Fruit fly (Drosophila melanogaster): ENCODE results near the gene CG14711.

CG14711 gene

dm6 chr3R:11617363-11617762 is 5.8 kb upstream of the CG14711 start (continued):
- peak; percentile 33 for TF ChIP-seq Spps (tag; optimal IDR thresholded peaks at IDR 0.05)
- no peak for TF ChIP-seq disco-r (GFP tag; optimal IDR thresholded peaks at IDR 0.05)
- no peak for TF ChIP-seq Nf-YC (tag; optimal IDR thresholded peaks at IDR 0.05)
- no peak for TF ChIP-seq CG9609 (GFP tag; optimal IDR thresholded peaks at IDR 0.05)
- TF ChIP-seq HmgZ (tag; optimal IDR thresholded peaks at IDR 0.05): no peak
- TF ChIP-seq pzg (GFP tag; optimal IDR thresholded peaks at IDR 0.05): no peak
- no peak for TF ChIP-seq Lhr (GFP tag; optimal IDR thresholded peaks at IDR 0.05)
- TF ChIP-seq CG18262 (tag; optimal IDR thresholded peaks at IDR 0.05): peak; percentile 73
- TF ChIP-seq jumu (GFP tag; optimal IDR thresholded peaks at IDR 0.05): peak; percentile 10
- TF ChIP-seq slou (GFP tag; optimal IDR thresholded peaks at IDR 0.05): no peak
- TF ChIP-seq Drgx (GFP tag; IDR thresholded peaks at IDR 0.05): peak; percentile 44; the same call in 1 of the 2 replicates
- TF ChIP-seq CG7839 (tag; optimal IDR thresholded peaks at IDR 0.05): peak; percentile 55
- TF ChIP-seq chif (GFP tag; optimal IDR thresholded peaks at IDR 0.05): peak; percentile 3 to 46
- TF ChIP-seq CG2678 (tag; optimal IDR thresholded peaks at IDR 0.05): peak; percentile 35
- TF ChIP-seq Dll (GFP tag; IDR thresholded peaks at IDR 0.05; ENCODE audit: partially characterized antibody): no peak
- peak; percentile 72 for TF ChIP-seq CG17829 (tag; optimal IDR thresholded peaks at IDR 0.05)
- TF ChIP-seq CG10366 (GFP tag; IDR thresholded peaks at IDR 0.05): no peak
- peak; percentile 65 for TF ChIP-seq phol (tag; optimal IDR thresholded peaks at IDR 0.05)
- TF ChIP-seq Vsx1 (GFP tag; optimal IDR thresholded peaks at IDR 0.05): no peak
- peak; percentile 48 for TF ChIP-seq CG16815 (GFP tag; optimal IDR thresholded peaks at IDR 0.05)
- peak; percentile 25 for TF ChIP-seq PHDP (tag; optimal IDR thresholded peaks at IDR 0.05)
- TF ChIP-seq CG4328 (GFP tag; optimal IDR thresholded peaks at IDR 0.05): no peak
- peak; percentile 53 for TF ChIP-seq CG11504 (tag; optimal IDR thresholded peaks at IDR 0.05)
- TF ChIP-seq CG2875 (GFP tag; optimal IDR thresholded peaks at IDR 0.05): peak; percentile 52
- TF ChIP-seq h (optimal IDR thresholded peaks at IDR 0.05): no peak
- no peak for TF ChIP-seq CG7987 (GFP tag; optimal IDR thresholded peaks at IDR 0.05)
- TF ChIP-seq bigmax (GFP tag; optimal IDR thresholded peaks at IDR 0.05): no peak
- no peak for TF ChIP-seq tll (GFP tag; optimal IDR thresholded peaks at IDR 0.05)
- peak; percentile 64 for TF ChIP-seq CG12391 (tag; optimal IDR thresholded peaks at IDR 0.05)
- peak; percentile 3 for TF ChIP-seq CG17802 (tag; optimal IDR thresholded peaks at IDR 0.05)
- TF ChIP-seq CG3065 (GFP tag; optimal IDR thresholded peaks at IDR 0.05): no peak
- TF ChIP-seq gcm (GFP tag; optimal IDR thresholded peaks at IDR 0.05): peak; percentile 16
- peak; percentile 4 for TF ChIP-seq CG1602 (GFP tag; optimal IDR thresholded peaks at IDR 0.05)
- TF ChIP-seq Max (GFP tag; optimal IDR thresholded peaks at IDR 0.05): no peak
- no peak for TF ChIP-seq Bteb2 (GFP tag; optimal IDR thresholded peaks at IDR 0.05)
- TF ChIP-seq Elba2 (GFP tag; optimal IDR thresholded peaks at IDR 0.05): no peak
- no peak for TF ChIP-seq CG33213 (GFP tag; optimal IDR thresholded peaks at IDR 0.05)
- TF ChIP-seq unpg (GFP tag; optimal IDR thresholded peaks at IDR 0.05): peak; percentile 58
- peak; percentile 51; the same call in 1 of the 2 replicates for TF ChIP-seq vvl (GFP tag; IDR thresholded peaks at IDR 0.05)
- TF ChIP-seq CG30020 (tag; optimal IDR thresholded peaks at IDR 0.05): peak; percentile 10
- peak; percentile 2 for TF ChIP-seq pum (GFP tag; optimal IDR thresholded peaks at IDR 0.05)
- TF ChIP-seq CG10274 (GFP tag; optimal IDR thresholded peaks at IDR 0.05): no peak
- TF ChIP-seq tin (GFP tag; optimal IDR thresholded peaks at IDR 0.05): peak; percentile 13
- TF ChIP-seq abd-A (tag; optimal IDR thresholded peaks at IDR 0.05): no peak
- TF ChIP-seq Dfd (GFP tag; optimal IDR thresholded peaks at IDR 0.05): no peak
- no peak for TF ChIP-seq tup (GFP tag; optimal IDR thresholded peaks at IDR 0.05)
- TF ChIP-seq gro (GFP tag; optimal IDR thresholded peaks at IDR 0.05): no peak
- TF ChIP-seq gem (tag; optimal IDR thresholded peaks at IDR 0.05): peak; percentile 75
- no peak for TF ChIP-seq eyg (GFP tag; optimal IDR thresholded peaks at IDR 0.05)
- TF ChIP-seq knrl (GFP tag; IDR thresholded peaks at IDR 0.05; ENCODE audit: partially characterized antibody): no peak

Measured in whole organism, embryonic.